Worm (Caenorhabditis elegans) whole organism, late embryonic: ENCODE data around the gene T01D1.3.

ENCODE experiments used
- C08G9.2 ChIP-seq: sonication (generic microtip); optimal IDR thresholded peaks from 2 replicates; lab custom pipeline; 2016; ENCODE audit warnings: mild to moderate bottlenecking, missing genetic modification characterization, moderate library complexity, missing compliant biosample characterization
- F13H6.1 ChIP-seq: sonication (generic microtip); optimal IDR thresholded peaks from 2 replicates; lab custom pipeline; 2016; ENCODE audit warnings: missing genetic modification characterization, missing compliant biosample characterization
- K09A11.1 ChIP-seq: sonication (generic microtip); optimal IDR thresholded peaks from 2 replicates; lab custom pipeline; 2017; ENCODE audit warnings: antibody characterized with exemption, mild to moderate bottlenecking, missing genetic modification characterization, missing compliant biosample characterization; ENCODE audit not compliant: insufficient read depth
- ahr-1 ChIP-seq: sonication (generic microtip); optimal IDR thresholded peaks from 2 replicates; lab custom pipeline; 2016; ENCODE audit warnings: missing genetic modification characterization, missing compliant biosample characterization
- ama-1 ChIP-seq: fragments of 150-350 bp; optimal IDR thresholded peaks from 2 replicates; lab custom pipeline; 2014
- ceh-14 ChIP-seq: sonication (generic microtip); optimal IDR thresholded peaks from 2 replicates; lab custom pipeline; 2016; ENCODE audit warnings: missing genotype, missing genetic modification characterization, missing compliant biosample characterization
- ceh-18 ChIP-seq: sonication (generic microtip); optimal IDR thresholded peaks from 2 replicates; lab custom pipeline; 2016; ENCODE audit warnings: missing genetic modification characterization, missing compliant biosample characterization
- ceh-24 ChIP-seq: sonication (generic microtip); optimal IDR thresholded peaks from 2 replicates; lab custom pipeline; 2016; ENCODE audit warnings: mild to moderate bottlenecking, missing genetic modification characterization, missing compliant biosample characterization
- ceh-34 ChIP-seq: sonication (generic microtip); optimal IDR thresholded peaks from 2 replicates; lab custom pipeline; 2016; ENCODE audit warnings: mild to moderate bottlenecking, missing genetic modification characterization, missing compliant biosample characterization
- ceh-45 ChIP-seq: fragments of 200-800 bp; sonication (Bioruptor generic); IDR thresholded peaks from 2 replicates; pipeline ENCODE4 v1.3.6; 2022; ENCODE audit warnings: missing genetic modification reagents, missing genetic modification characterization, missing compliant biosample characterization
- ceh-48 ChIP-seq: sonication (generic microtip); optimal IDR thresholded peaks from 2 replicates; lab custom pipeline; 2016; ENCODE audit warnings: missing genetic modification characterization, inconsistent platforms, missing compliant biosample characterization
- che-1 ChIP-seq: sonication (generic microtip); optimal IDR thresholded peaks from 2 replicates; lab custom pipeline; 2016; ENCODE audit warnings: mild to moderate bottlenecking, missing genetic modification characterization, missing compliant biosample characterization
- dmd-4 ChIP-seq: sonication (generic microtip); optimal IDR thresholded peaks from 2 replicates; lab custom pipeline; 2016; ENCODE audit warnings: borderline replicate concordance, missing genetic modification characterization, missing compliant biosample characterization
- elt-2 ChIP-seq: sonication (generic microtip); optimal IDR thresholded peaks from 2 replicates; lab custom pipeline; 2016; ENCODE audit warnings: missing genetic modification reagents, missing genetic modification characterization, missing compliant biosample characterization
- elt-4 ChIP-seq: sonication (generic microtip); optimal IDR thresholded peaks from 2 replicates; lab custom pipeline; 2016; ENCODE audit warnings: missing genetic modification characterization, missing compliant biosample characterization
- eyg-1 ChIP-seq: sonication (generic microtip); optimal IDR thresholded peaks from 2 replicates; lab custom pipeline; 2016; ENCODE audit warnings: missing genotype, missing genetic modification characterization, missing compliant biosample characterization
- fax-1 ChIP-seq: sonication (generic microtip); optimal IDR thresholded peaks from 2 replicates; lab custom pipeline; 2016; ENCODE audit warnings: missing genotype, missing genetic modification characterization, missing compliant biosample characterization
- hlh-13 ChIP-seq: fragments of 200-800 bp; sonication (Bioruptor generic); optimal IDR thresholded peaks from 2 replicates; lab custom pipeline; 2018; ENCODE audit warnings: mild to moderate bottlenecking, missing genetic modification characterization, missing compliant biosample characterization
- hlh-15 ChIP-seq: sonication (generic microtip); optimal IDR thresholded peaks from 2 replicates; lab custom pipeline; 2016; ENCODE audit warnings: missing genetic modification characterization, missing compliant biosample characterization
- hlh-30 ChIP-seq: sonication (generic microtip); optimal IDR thresholded peaks from 2 replicates; lab custom pipeline; 2017; ENCODE audit warnings: antibody characterized with exemption, missing genetic modification characterization, missing compliant biosample characterization; ENCODE audit not compliant: insufficient read depth
- hlh-6 ChIP-seq: sonication (generic microtip); optimal IDR thresholded peaks from 2 replicates; lab custom pipeline; 2016; ENCODE audit warnings: missing genotype, missing genetic modification characterization, missing compliant biosample characterization
- hlh-8 ChIP-seq: sonication (generic microtip); optimal IDR thresholded peaks from 2 replicates; lab custom pipeline; 2016; ENCODE audit warnings: missing genotype, missing genetic modification characterization, missing compliant biosample characterization
- lim-6 ChIP-seq: sonication (generic microtip); optimal IDR thresholded peaks from 2 replicates; lab custom pipeline; 2016; ENCODE audit warnings: missing genetic modification characterization, missing compliant biosample characterization
- lin-11 ChIP-seq: fragments of 200-800 bp; sonication (Bioruptor generic); optimal IDR thresholded peaks from 2 replicates; lab custom pipeline; 2018; ENCODE audit warnings: mild to moderate bottlenecking, missing genetic modification characterization, missing compliant biosample characterization
- nfya-1 ChIP-seq: sonication (generic microtip); optimal IDR thresholded peaks from 2 replicates; lab custom pipeline; 2017; ENCODE audit warnings: missing genetic modification characterization, mild to moderate bottlenecking, missing compliant biosample characterization, antibody characterized with exemption, moderate library complexity
- nhr-232 ChIP-seq: sonication (generic microtip); optimal IDR thresholded peaks from 2 replicates; lab custom pipeline; 2016; ENCODE audit warnings: missing genetic modification characterization, missing compliant biosample characterization
- npax-4 ChIP-seq: sonication (generic microtip); optimal IDR thresholded peaks from 2 replicates; lab custom pipeline; 2016; ENCODE audit warnings: missing genetic modification characterization, missing compliant biosample characterization
- pag-3 ChIP-seq: sonication (generic microtip); optimal IDR thresholded peaks from 2 replicates; lab custom pipeline; 2016; ENCODE audit warnings: missing compliant biosample characterization, missing genetic modification characterization, borderline replicate concordance
- pax-1 ChIP-seq: fragments of 150-350 bp; optimal IDR thresholded peaks from 2 replicates; lab custom pipeline; 2014; ENCODE audit warnings: missing biosample characterization, missing genetic modification characterization
- pqm-1 ChIP-seq: sonication (generic microtip); optimal IDR thresholded peaks from 2 replicates; lab custom pipeline; 2016; ENCODE audit warnings: missing genetic modification characterization, missing compliant biosample characterization
- pros-1 ChIP-seq: fragments of 150-350 bp; optimal IDR thresholded peaks from 2 replicates; lab custom pipeline; 2014; ENCODE audit warnings: missing biosample characterization, missing genetic modification reagents, missing genetic modification characterization
- ref-2 ChIP-seq: sonication (generic microtip); optimal IDR thresholded peaks from 2 replicates; lab custom pipeline; 2016; ENCODE audit warnings: missing genetic modification characterization, missing compliant biosample characterization
- sox-4 ChIP-seq: sonication (generic microtip); optimal IDR thresholded peaks from 2 replicates; lab custom pipeline; 2017; ENCODE audit warnings: mild to moderate bottlenecking, missing genetic modification characterization, inconsistent platforms, missing compliant biosample characterization
- tbx-2 ChIP-seq: sonication (generic microtip); optimal IDR thresholded peaks from 2 replicates; lab custom pipeline; 2016; ENCODE audit warnings: missing genetic modification characterization, missing compliant biosample characterization
- tbx-7 ChIP-seq: sonication (generic microtip); optimal IDR thresholded peaks from 2 replicates; lab custom pipeline; 2016; ENCODE audit warnings: missing genotype, missing genetic modification characterization, missing compliant biosample characterization
- unc-42 ChIP-seq: sonication (generic microtip); optimal IDR thresholded peaks from 2 replicates; lab custom pipeline; 2016; ENCODE audit warnings: missing genotype, missing genetic modification characterization, missing compliant biosample characterization
- zip-5 ChIP-seq: sonication (generic microtip); optimal IDR thresholded peaks from 2 replicates; lab custom pipeline; 2016; ENCODE audit warnings: missing genetic modification characterization, missing compliant biosample characterization
- ztf-16 ChIP-seq: sonication (generic microtip); optimal IDR thresholded peaks from 2 replicates; lab custom pipeline; 2017; ENCODE audit warnings: missing genetic modification characterization, missing compliant biosample characterization

Gene T01D1.3

DNA sequence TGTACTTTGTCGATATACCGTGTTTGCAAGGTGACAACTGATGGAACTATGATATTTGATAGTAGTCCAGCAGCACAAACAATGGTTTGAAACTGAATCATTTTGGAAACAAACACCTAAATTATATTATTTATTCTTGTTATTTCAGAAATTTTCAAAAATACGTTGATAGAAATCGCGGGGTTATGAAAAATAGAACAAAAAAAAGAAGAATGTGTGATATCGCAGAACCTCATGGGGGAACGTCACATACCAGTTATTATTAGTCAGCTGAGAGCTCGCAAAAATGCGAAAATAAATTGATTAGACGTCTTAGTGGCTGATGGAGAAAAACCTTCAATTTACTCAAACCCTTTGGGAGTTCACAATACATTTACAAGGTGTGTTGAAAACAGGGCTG, 13.2 kb upstream of the T01D1.3 start, which contains the start of gene T01D1.5:
TSS of gene T01D1.5 (minus strand) at position 101 of the 400 bp plus-strand sequence.
- TF ChIP-seq hlh-30 (tag; lab: Kevin White, UChicago) (no peak), hlh-6 (tag; lab: Kevin White, UChicago) (no peak), pqm-1 (no peak), lin-11 (no peak), pros-1 (tag; lab: Kevin White, UChicago) (no peak), hlh-13 (GFP tag; lab: Kevin White, UChicago) (no peak), zip-5 (no peak), dmd-4 (no peak), unc-42 (tag; lab: Kevin White, UChicago) (no peak), sox-4 (tag; lab: Kevin White, UChicago) (no peak), K09A11.1 (tag; lab: Kevin White, UChicago) (no peak), ceh-24 (no peak), ama-1 (no peak), C08G9.2 (tag; lab: Kevin White, UChicago) (no peak), fax-1 (tag; lab: Kevin White, UChicago) (no peak), ahr-1 (tag; lab: Kevin White, UChicago) (no peak), elt-2 (tag; lab: Kevin White, UChicago) (no peak), tbx-2 (tag; lab: Kevin White, UChicago) (no peak), pag-3 (tag; lab: Kevin White, UChicago) (no peak)
- TF ChIP-seq, all 69 proteins: peak for 0

DNA sequence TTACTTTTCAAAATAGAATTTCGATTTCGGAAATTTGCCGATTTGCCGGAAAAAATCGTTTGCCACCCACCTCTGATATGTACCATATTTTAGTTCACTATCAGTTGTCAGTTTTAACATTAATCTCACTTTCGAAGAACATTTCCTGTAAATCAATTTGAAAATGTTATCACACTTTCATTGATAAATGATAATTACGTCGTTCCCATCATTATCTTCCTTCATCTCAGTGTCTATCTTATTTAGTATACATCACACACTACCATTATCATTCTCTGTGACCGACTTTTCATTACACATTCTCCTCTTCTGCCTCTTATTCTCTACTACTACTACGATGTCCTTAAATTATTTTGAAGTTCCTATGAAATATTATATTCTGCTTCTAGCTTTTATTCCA, 10.7 kb upstream of the T01D1.3 start, which contains the start of gene T01D1.8:
TSS of gene T01D1.8 (plus strand) at position 236 of the 400 bp plus-strand sequence.
- TF ChIP-seq elt-2 (tag; lab: Kevin White, UChicago), result peak; percentile 70
- no peak for TF ChIP-seq tbx-7 (tag; lab: Kevin White, UChicago)

DNA sequence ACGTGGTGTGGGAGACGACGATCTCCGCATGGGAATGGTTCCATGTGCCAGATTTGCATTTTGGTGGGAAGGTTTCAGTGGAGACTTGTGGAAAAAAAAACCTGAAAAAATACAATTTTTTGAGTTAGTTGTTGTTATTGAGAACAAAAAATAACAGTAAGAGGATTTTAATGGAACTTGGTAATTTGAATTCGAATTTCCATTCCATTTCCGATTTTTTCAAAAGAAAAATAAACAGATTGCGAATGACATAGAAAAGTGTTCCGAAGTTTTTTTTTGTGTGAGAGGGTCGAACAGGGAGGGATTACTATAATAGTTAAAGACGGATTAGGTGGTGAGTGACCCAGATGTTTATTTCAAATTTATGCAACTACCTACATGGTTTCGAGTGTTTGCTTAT, 3.2 kb upstream of the T01D1.3 start, which contains the start of gene T01D1.4:
TSS of gene T01D1.4 (minus strand) at position 101 of the 400 bp plus-strand sequence.
- TF ChIP-seq lim-6, result no peak
- TF ChIP-seq che-1 (tag; lab: Kevin White, UChicago), result no peak
- TF ChIP-seq K09A11.1 (tag; lab: Kevin White, UChicago), result no peak
- no peak for TF ChIP-seq hlh-15 (tag; lab: Kevin White, UChicago)
- no peak for TF ChIP-seq ztf-16 (tag; lab: Kevin White, UChicago)
- no peak for TF ChIP-seq fax-1 (tag; lab: Kevin White, UChicago)
- TF ChIP-seq ceh-14 (tag; lab: Kevin White, UChicago), result no peak
- TF ChIP-seq sox-4 (tag; lab: Kevin White, UChicago), result no peak
- no peak for TF ChIP-seq ceh-45
- no peak for TF ChIP-seq npax-4 (tag; lab: Kevin White, UChicago)
- TF ChIP-seq F13H6.1, result no peak
- no peak for TF ChIP-seq ref-2
- no peak for TF ChIP-seq eyg-1 (tag; lab: Kevin White, UChicago)
- TF ChIP-seq ceh-18, result no peak
- no peak for TF ChIP-seq pax-1 (tag; lab: Kevin White, UChicago)
- TF ChIP-seq tbx-2 (tag; lab: Kevin White, UChicago), result no peak
- TF ChIP-seq, all 69 proteins: peak for 0

DNA sequence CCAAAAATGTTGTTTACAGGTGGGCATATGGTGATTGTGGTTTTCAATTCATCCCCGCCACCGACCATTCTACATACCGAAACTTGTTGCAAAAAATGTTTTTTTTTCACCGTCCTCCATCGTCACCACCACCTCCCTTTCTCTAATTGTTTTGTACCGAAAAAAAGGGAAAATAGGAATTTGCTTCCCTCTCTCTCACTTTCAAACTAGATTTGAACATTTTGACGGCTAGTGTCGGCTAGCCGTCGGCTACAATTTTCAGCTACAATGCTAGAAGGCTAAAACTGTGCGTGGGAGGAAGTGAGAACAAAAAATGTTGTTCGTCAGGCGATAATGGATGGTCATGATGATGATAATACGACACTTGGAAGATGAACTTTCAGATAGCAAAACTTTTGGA, 2.4 kb upstream of the T01D1.3 start:
- TF ChIP-seq che-1 (tag; lab: Kevin White, UChicago) (no peak), ceh-34 (no peak), tbx-7 (tag; lab: Kevin White, UChicago) (no peak), ama-1 (no peak), dmd-4 (no peak), hlh-6 (tag; lab: Kevin White, UChicago) (no peak), npax-4 (tag; lab: Kevin White, UChicago) (no peak), hlh-30 (tag; lab: Kevin White, UChicago) (no peak), ceh-24 (no peak), pag-3 (tag; lab: Kevin White, UChicago) (no peak), lim-6 (no peak), pros-1 (tag; lab: Kevin White, UChicago) (no peak), hlh-8 (tag; lab: Kevin White, UChicago) (no peak), elt-4 (tag; lab: Kevin White, UChicago) (no peak), eyg-1 (tag; lab: Kevin White, UChicago) (no peak), nfya-1 (no peak), ceh-48 (tag; lab: Kevin White, UChicago) (no peak), nhr-232 (tag; lab: Kevin White, UChicago) (no peak), tbx-2 (tag; lab: Kevin White, UChicago) (no peak)
